Fruit fly (Drosophila melanogaster) whole organism, embryonic: Measurements from ENCODE around the gene hang.

Experiments used
- Ada2b ChIP-seq: fragments of 200-800 bp; sonication (Bioruptor generic); IDR thresholded peaks from 2 replicates; pipeline ENCODE4 v1.3.6; 2022; ENCODE audit warnings: missing biosample characterization, missing genetic modification characterization
- Atf3 ChIP-seq: fragments of 200-800 bp; sonication (Bioruptor generic); optimal IDR thresholded peaks from 3 replicates; lab custom pipeline; 2016; ENCODE audit warnings: missing biosample characterization, missing genetic modification characterization
- Atf6 ChIP-seq: fragments of 200-800 bp; sonication (Bioruptor generic); IDR thresholded peaks from 2 replicates; pipeline ENCODE4 v1.3.6; 2022; ENCODE audit warnings: missing biosample characterization, missing genetic modification characterization
- B-H1 ChIP-seq: fragments of 200-800 bp; sonication (Bioruptor generic); IDR thresholded peaks from 3 replicates; pipeline ENCODE4 v1.3.6; 2022; ENCODE audit warnings: missing biosample characterization, missing genetic modification characterization
- CG12769 ChIP-seq: fragments of 200-800 bp; sonication (Bioruptor generic); optimal IDR thresholded peaks from 2 replicates; lab custom pipeline; 2019; ENCODE audit warnings: missing biosample characterization, mild to moderate bottlenecking, missing genetic modification characterization, moderate library complexity
- CG13123 ChIP-seq: fragments of 200-800 bp; sonication (Bioruptor generic); optimal IDR thresholded peaks from 2 replicates; lab custom pipeline; 2016; ENCODE audit warnings: missing biosample characterization, missing genetic modification characterization
- CG13894 ChIP-seq: fragments of 200-800 bp; sonication (Bioruptor generic); optimal IDR thresholded peaks from 3 replicates; lab custom pipeline; 2018; ENCODE audit warnings: missing biosample characterization, mild to moderate bottlenecking, missing genetic modification characterization, moderate library complexity
- CG14014 ChIP-seq: fragments of 200-800 bp; sonication (Bioruptor generic); IDR thresholded peaks from 2 replicates; pipeline ENCODE4 v1.3.6; 2022; ENCODE audit warnings: missing biosample characterization, missing genetic modification characterization
- CG15011 ChIP-seq: fragments of 200-800 bp; sonication (Bioruptor generic); optimal IDR thresholded peaks from 3 replicates; lab custom pipeline; 2018; ENCODE audit warnings: missing biosample characterization, mild to moderate bottlenecking, missing genetic modification characterization
- CG17385 ChIP-seq: fragments of 200-800 bp; sonication (Bioruptor generic); optimal IDR thresholded peaks from 3 replicates; lab custom pipeline; 2018; ENCODE audit warnings: missing biosample characterization, mild to moderate bottlenecking, missing genetic modification characterization
- CG17912 ChIP-seq: fragments of 200-800 bp; sonication (Bioruptor generic); optimal IDR thresholded peaks from 2 replicates; lab custom pipeline; 2018; ENCODE audit warnings: missing biosample characterization, mild to moderate bottlenecking, missing genetic modification characterization
- CG30403 ChIP-seq: fragments of 200-800 bp; sonication (Bioruptor generic); optimal IDR thresholded peaks from 3 replicates; lab custom pipeline; 2016; ENCODE audit warnings: missing biosample characterization, missing genetic modification characterization
- CG3407 ChIP-seq: fragments of 200-800 bp; sonication (Bioruptor generic); optimal IDR thresholded peaks from 2 replicates; lab custom pipeline; 2018; ENCODE audit warnings: missing biosample characterization, mild to moderate bottlenecking, missing genetic modification characterization
- CG34376 ChIP-seq: fragments of 200-800 bp; sonication (Bioruptor generic); optimal IDR thresholded peaks from 2 replicates; lab custom pipeline; 2018; ENCODE audit warnings: missing biosample characterization, mild to moderate bottlenecking, missing genetic modification characterization
- CG4360 ChIP-seq: fragments of 200-800 bp; sonication (Bioruptor generic); IDR thresholded peaks from 2 replicates; pipeline ENCODE4 v1.3.6; 2022; ENCODE audit warnings: missing biosample characterization, missing genetic modification characterization
- CG4404 ChIP-seq: fragments of 200-800 bp; sonication (Bioruptor generic); IDR thresholded peaks from 2 replicates; pipeline ENCODE4 v1.3.6; 2022; ENCODE audit warnings: missing biosample characterization, missing genetic modification characterization
- CG6765 ChIP-seq: fragments of 200-800 bp; sonication (Bioruptor generic); optimal IDR thresholded peaks from 3 replicates; lab custom pipeline; 2017; ENCODE audit warnings: missing biosample characterization, mild to moderate bottlenecking, missing genetic modification characterization
- CG7372 ChIP-seq: fragments of 200-800 bp; sonication (Bioruptor generic); IDR thresholded peaks from 2 replicates; pipeline ENCODE4 v1.3.6; 2022; ENCODE audit warnings: missing biosample characterization, missing genetic modification characterization
- Dek ChIP-seq: fragments of 200-800 bp; sonication (Bioruptor generic); optimal IDR thresholded peaks from 3 replicates; lab custom pipeline; 2019; ENCODE audit warnings: missing biosample characterization, mild to moderate bottlenecking, missing genetic modification characterization, moderate library complexity
- Dp ChIP-seq: fragments of 200-800 bp; sonication (Bioruptor generic); optimal IDR thresholded peaks from 2 replicates; lab custom pipeline; 2018; ENCODE audit warnings: missing biosample characterization, mild to moderate bottlenecking, missing genetic modification characterization, moderate library complexity
- Ets97D ChIP-seq: fragments of 200-800 bp; sonication (Bioruptor generic); optimal IDR thresholded peaks from 3 replicates; lab custom pipeline; 2016; ENCODE audit warnings: missing biosample characterization, missing genetic modification characterization
- Fer3 ChIP-seq: fragments of 200-800 bp; sonication (Bioruptor generic); optimal IDR thresholded peaks from 2 replicates; lab custom pipeline; 2018; ENCODE audit warnings: missing biosample characterization, mild to moderate bottlenecking, missing genetic modification characterization, moderate library complexity
- HmgZ ChIP-seq: fragments of 200-800 bp; sonication (Bioruptor generic); optimal IDR thresholded peaks from 2 replicates; lab custom pipeline; 2018; ENCODE audit warnings: missing biosample characterization, mild to moderate bottlenecking, missing genetic modification characterization
- Lim3 ChIP-seq: fragments of 200-800 bp; sonication (Bioruptor generic); IDR thresholded peaks from 2 replicates; pipeline ENCODE4 v1.3.6; 2022; ENCODE audit warnings: missing biosample characterization, missing genetic modification characterization
- MBD-R2 ChIP-seq: fragments of 200-800 bp; sonication (Bioruptor generic); IDR thresholded peaks from 2 replicates; pipeline ENCODE4 v1.3.6; 2022; ENCODE audit warnings: missing biosample characterization, missing genetic modification characterization
- MTF-1 ChIP-seq: fragments of 200-800 bp; sonication (Bioruptor generic); optimal IDR thresholded peaks from 2 replicates; lab custom pipeline; 2018; ENCODE audit warnings: missing biosample characterization, mild to moderate bottlenecking, missing genetic modification characterization, borderline replicate concordance
- Meics ChIP-seq: fragments of 200-800 bp; sonication (Bioruptor generic); optimal IDR thresholded peaks from 2 replicates; lab custom pipeline; 2017; ENCODE audit warnings: missing biosample characterization, mild to moderate bottlenecking, missing genetic modification characterization
- Trl ChIP-seq, 3 experiments: fragments of >200 bp in 2 of 3; fragments of 200-800 bp in 1 of 3; sonication (Bioruptor generic) in 1 of 3; optimal IDR thresholded peaks; 2 replicates in 1 of 3; 3 replicates in 2 of 3; lab custom pipeline; 2016 to 2017; ENCODE audit warnings: missing biosample characterization in 1 of 3, missing genetic modification characterization in 1 of 3
- ara ChIP-seq: fragments of 200-800 bp; sonication (Bioruptor generic); IDR thresholded peaks from 2 replicates; pipeline ENCODE4 v1.3.6; 2022; ENCODE audit warnings: missing biosample characterization, missing genetic modification characterization
- ato ChIP-seq: fragments of 200-800 bp; sonication (Bioruptor generic); IDR thresholded peaks from 2 replicates; pipeline ENCODE4 v1.3.6; 2022; ENCODE audit warnings: missing biosample characterization, missing genetic modification characterization; ENCODE audit not compliant: partially characterized antibody
- bcd ChIP-seq: fragments of 200-800 bp; sonication (Bioruptor generic); optimal IDR thresholded peaks from 2 replicates; lab custom pipeline; 2017; ENCODE audit warnings: missing biosample characterization, mild to moderate bottlenecking, missing genetic modification characterization
- bigmax ChIP-seq: fragments of 200-800 bp; sonication (Bioruptor generic); optimal IDR thresholded peaks from 2 replicates; lab custom pipeline; 2018; ENCODE audit warnings: missing biosample characterization, mild to moderate bottlenecking, missing genetic modification characterization
- cato ChIP-seq: fragments of 200-800 bp; sonication (Bioruptor generic); optimal IDR thresholded peaks from 2 replicates; lab custom pipeline; 2016; ENCODE audit warnings: missing biosample characterization, missing genetic modification characterization, borderline replicate concordance
- chif ChIP-seq, 2 experiments: fragments of 200-800 bp; sonication (Bioruptor generic); optimal IDR thresholded peaks; 3 replicates each; lab custom pipeline; 2016; ENCODE audit warnings: missing biosample characterization in 2 of 2, missing genetic modification characterization in 2 of 2
- chn ChIP-seq: fragments of 200-800 bp; sonication (Bioruptor generic); optimal IDR thresholded peaks from 2 replicates; lab custom pipeline; 2016; ENCODE audit warnings: missing biosample characterization, missing genetic modification characterization
- dmrt99B ChIP-seq: fragments of 200-800 bp; sonication (Bioruptor generic); optimal IDR thresholded peaks from 2 replicates; lab custom pipeline; 2018; ENCODE audit warnings: missing biosample characterization, mild to moderate bottlenecking, missing genetic modification characterization, moderate library complexity
- jumu ChIP-seq: fragments of 200-800 bp; sonication (Bioruptor generic); optimal IDR thresholded peaks from 3 replicates; lab custom pipeline; 2016; ENCODE audit warnings: missing biosample characterization, missing genetic modification characterization
- kni ChIP-seq: fragments of 200-800 bp; sonication (Bioruptor generic); optimal IDR thresholded peaks from 3 replicates; lab custom pipeline; 2017; ENCODE audit warnings: mild to moderate bottlenecking, missing biosample characterization, missing genetic modification reagents, missing genetic modification characterization
- oc ChIP-seq: fragments of 200-800 bp; sonication (Bioruptor generic); optimal IDR thresholded peaks from 2 replicates; lab custom pipeline; 2018; ENCODE audit warnings: missing biosample characterization, mild to moderate bottlenecking, missing genetic modification characterization, moderate library complexity
- otp ChIP-seq: fragments of 200-800 bp; sonication (Bioruptor generic); IDR thresholded peaks from 3 replicates; pipeline ENCODE4, ENCODE4 v1.3.6; 2022; ENCODE audit warnings: missing biosample characterization, missing genetic modification characterization
- pb ChIP-seq: fragments of 200-800 bp; sonication (Bioruptor generic); optimal IDR thresholded peaks from 3 replicates; lab custom pipeline; 2016; ENCODE audit warnings: missing biosample characterization, missing genetic modification characterization
- pnt ChIP-seq: fragments of 200-800 bp; sonication (Bioruptor generic); optimal IDR thresholded peaks from 3 replicates; lab custom pipeline; 2016; ENCODE audit warnings: missing biosample characterization, missing genetic modification characterization
- pzg ChIP-seq: fragments of 200-800 bp; sonication (Bioruptor generic); optimal IDR thresholded peaks from 3 replicates; lab custom pipeline; 2018; ENCODE audit warnings: missing biosample characterization, mild to moderate bottlenecking, missing genetic modification characterization, moderate library complexity
- rib ChIP-seq: fragments of 200-800 bp; sonication (Bioruptor generic); IDR thresholded peaks from 2 replicates; pipeline ENCODE4 v1.3.6; 2022; ENCODE audit warnings: missing biosample characterization, missing genetic modification characterization
- sc ChIP-seq, 3 experiments: fragments of >200 bp in 2 of 3; fragments of 200-800 bp in 1 of 3; sonication (Bioruptor generic) in 1 of 3; optimal IDR thresholded peaks; 2 replicates in 2 of 3; 3 replicates in 1 of 3; lab custom pipeline; 2017; ENCODE audit warnings: mild to moderate bottlenecking in 1 of 3, missing biosample characterization in 1 of 3, missing genetic modification characterization in 1 of 3, missing genetic modification reagents in 1 of 3
- sd ChIP-seq: fragments of 200-800 bp; sonication (Bioruptor generic); optimal IDR thresholded peaks from 3 replicates; lab custom pipeline; 2018; ENCODE audit warnings: missing biosample characterization, mild to moderate bottlenecking, missing genetic modification characterization, moderate library complexity
- sens-2 ChIP-seq: fragments of 200-800 bp; sonication (Bioruptor generic); IDR thresholded peaks from 2 replicates; pipeline ENCODE4 v1.3.6; 2022; ENCODE audit warnings: missing biosample characterization, missing genetic modification characterization
- sima ChIP-seq: fragments of 200-800 bp; sonication (Bioruptor generic); optimal IDR thresholded peaks from 2 replicates; lab custom pipeline; 2016; ENCODE audit warnings: missing biosample characterization, missing genetic modification characterization
- sqz ChIP-seq: fragments of 200-800 bp; sonication (Bioruptor generic); optimal IDR thresholded peaks from 3 replicates; lab custom pipeline; 2018; ENCODE audit warnings: missing biosample characterization, mild to moderate bottlenecking, missing genetic modification characterization
- zen ChIP-seq: fragments of 200-800 bp; sonication (Bioruptor generic); optimal IDR thresholded peaks from 3 replicates; lab custom pipeline; 2018; ENCODE audit warnings: missing biosample characterization, mild to moderate bottlenecking, missing genetic modification characterization, moderate library complexity

hang gene

DNA sequence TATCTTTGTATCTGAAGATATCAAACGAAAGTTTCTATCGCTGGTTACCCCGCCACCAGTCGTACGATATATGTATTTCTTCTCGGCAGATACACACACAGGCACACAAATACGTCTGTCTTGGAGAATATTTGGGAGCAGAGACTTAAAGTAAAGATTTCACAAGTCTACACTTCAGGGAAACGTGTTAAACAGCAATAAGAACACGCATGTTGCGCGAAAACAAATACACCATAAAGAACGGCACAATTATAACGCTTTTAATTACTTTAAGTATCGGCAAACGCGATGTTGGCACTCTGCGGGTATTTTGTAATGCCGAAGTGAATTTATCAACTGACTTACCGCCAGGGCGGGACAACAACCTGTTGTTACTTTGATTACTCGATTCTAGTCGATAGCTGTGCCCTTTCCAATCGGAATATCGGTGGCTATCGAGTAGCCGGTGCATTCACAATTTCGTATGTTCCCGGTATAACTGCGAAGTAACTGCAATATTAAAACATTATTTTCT, 675 bp upstream of the hang start, which contains the start of gene AnxB11 (continued):
- TF ChIP-seq Meics (GFP tag; lab: Kevin White, UChicago) (no peak), rib (no peak), cato (GFP tag; lab: Kevin White, UChicago) (no peak), CG15011 (GFP tag; lab: Kevin White, UChicago) (no peak), Ets97D (GFP tag; lab: Kevin White, UChicago) (no peak), CG7372 (GFP tag; lab: Robert Waterston, UW) (no peak), sd (tag; lab: Kevin White, UChicago) (peak; percentile 3), pnt (GFP tag; lab: Kevin White, UChicago) (no peak), sqz (GFP tag; lab: Kevin White, UChicago) (no peak), Trl (optimal IDR thresholded peaks at IDR 0.05; lab: Kevin White, UChicago) (no peak), Trl (GFP tag; optimal IDR thresholded peaks at IDR 0.05; lab: Kevin White, UChicago) (no peak), Dek (tag; lab: Kevin White, UChicago) (no peak), dmrt99B (tag; lab: Kevin White, UChicago) (no peak), ara (GFP tag; lab: Robert Waterston, UW) (no peak), ato (GFP tag; lab: Robert Waterston, UW) (peak; percentile 76), CG3407 (no peak), kni (GFP tag; lab: Kevin White, UChicago) (no peak), CG17912 (GFP tag; lab: Kevin White, UChicago) (no peak), jumu (GFP tag; lab: Kevin White, UChicago) (no peak), Fer3 (no peak), chif (GFP tag; optimal IDR thresholded peaks at IDR 0.05; lab: Kevin White, UChicago) (no peak), CG14014 (GFP tag; lab: Robert Waterston, UW) (no peak), HmgZ (tag; lab: Kevin White, UChicago) (no peak), chn (GFP tag; lab: Kevin White, UChicago) (no peak), Atf3 (no peak), Atf6 (GFP tag; lab: Robert Waterston, UW) (no peak), MTF-1 (no peak), oc (peak; percentile 10), zen (tag; lab: Kevin White, UChicago) (no peak), CG13123 (GFP tag; lab: Kevin White, UChicago) (no peak), CG4404 (no peak), sens-2 (GFP tag; lab: Robert Waterston, UW) (no peak), CG13894 (tag; lab: Kevin White, UChicago) (peak; percentile 12), CG4360 (GFP tag; lab: Robert Waterston, UW) (no peak), B-H1 (GFP tag; lab: Robert Waterston, UW) (no peak), CG17385 (no peak), sc (optimal IDR thresholded peaks at IDR 0.05; lab: Kevin White, UChicago) (no peak), sc (GFP tag; optimal IDR thresholded peaks at IDR 0.05; lab: Kevin White, UChicago) (no peak), Dp (GFP tag; lab: Kevin White, UChicago) (peak; percentile 70), Ada2b (GFP tag; lab: Robert Waterston, UW) (no peak), bigmax (no peak), pzg (GFP tag; lab: Kevin White, UChicago) (peak; percentile 25), CG12769 (tag; lab: Kevin White, UChicago) (peak; percentile 24), Lim3 (no peak), MBD-R2 (GFP tag; lab: Robert Waterston, UW) (peak; percentile 37; the same call in 1 of the 2 replicates), pb (GFP tag; lab: Kevin White, UChicago) (no peak), CG6765 (no peak), sima (GFP tag; lab: Kevin White, UChicago) (no peak), bcd (GFP tag; lab: Kevin White, UChicago) (no peak), CG30403 (GFP tag; lab: Kevin White, UChicago) (no peak), otp (GFP tag; lab: Robert Waterston, UW) (no peak), CG34376 (GFP tag; lab: Kevin White, UChicago) (peak; percentile 53)
